Worm (Caenorhabditis elegans) whole organism, L4 larva: ENCODE results near the gene K02F3.12.

Source experiments
- F26F4.8 ChIP-seq: fragments of 200-800 bp; sonication (Bioruptor generic); conservative IDR thresholded peaks from 2 replicates; pipeline ENCODE4 v1.3.6; 2022; ENCODE audit warnings: missing genetic modification characterization, missing compliant biosample characterization
- T20F7.1 ChIP-seq: fragments of 200-800 bp; sonication (Bioruptor generic); optimal IDR thresholded peaks from 2 replicates; lab custom pipeline; 2018; ENCODE audit warnings: mild to moderate bottlenecking, missing genetic modification characterization, missing compliant biosample characterization
- Y48G9A.11 ChIP-seq: fragments of 200-800 bp; sonication (Bioruptor generic); IDR thresholded peaks from 2 replicates; pipeline ENCODE4 v1.3.6; 2022; ENCODE audit warnings: missing genetic modification reagents, missing genetic modification characterization, missing compliant biosample characterization
- aly-2 ChIP-seq: sonication (generic microtip); optimal IDR thresholded peaks from 2 replicates; lab custom pipeline; 2018; ENCODE audit warnings: missing biosample characterization, missing genetic modification characterization
- arid-1 ChIP-seq: fragments of 200-800 bp; sonication (Bioruptor generic); conservative IDR thresholded peaks from 2 replicates; pipeline ENCODE4 v1.3.6; 2022; ENCODE audit warnings: missing genetic modification reagents, missing genetic modification characterization, missing compliant biosample characterization
- ceh-28 ChIP-seq: fragments of 150-350 bp; optimal IDR thresholded peaks from 2 replicates; lab custom pipeline; 2014; ENCODE audit warnings: missing biosample characterization, missing genetic modification reagents, missing genetic modification characterization
- ceh-44 ChIP-seq: fragments of 200-800 bp; sonication (Bioruptor generic); IDR thresholded peaks from 2 replicates; pipeline ENCODE4 v1.3.6; 2022; ENCODE audit warnings: missing genetic modification reagents, missing genetic modification characterization, missing compliant biosample characterization
- ces-1 ChIP-seq: fragments of 150-350 bp; sonication (generic microtip); optimal IDR thresholded peaks from 4 replicates; lab custom pipeline; 2014; ENCODE audit warnings: missing biosample characterization, missing genetic modification reagents, missing genetic modification characterization
- ctbp-1 ChIP-seq: fragments of 200-800 bp; sonication (Bioruptor generic); IDR thresholded peaks from 2 replicates; pipeline ENCODE4 v1.3.6; 2022; ENCODE audit warnings: missing genetic modification reagents, missing genetic modification characterization, missing compliant biosample characterization
- daf-12 ChIP-seq: fragments of 150-350 bp; optimal IDR thresholded peaks from 2 replicates; lab custom pipeline; 2014; ENCODE audit warnings: missing biosample characterization, missing genetic modification reagents, missing genetic modification characterization
- dmd-6 ChIP-seq: fragments of 200-800 bp; sonication (Bioruptor generic); IDR thresholded peaks from 2 replicates; pipeline ENCODE4 v1.3.6; 2022; ENCODE audit warnings: missing genetic modification reagents, missing genetic modification characterization, missing compliant biosample characterization
- dpl-1 ChIP-seq: fragments of 150-350 bp; optimal IDR thresholded peaks from 2 replicates; lab custom pipeline; 2014; ENCODE audit warnings: missing biosample characterization, missing genetic modification reagents, missing genetic modification characterization
- duxl-1 ChIP-seq: sonication (generic microtip); optimal IDR thresholded peaks from 2 replicates; lab custom pipeline; 2016; ENCODE audit warnings: mild to moderate bottlenecking, missing genetic modification characterization, moderate library complexity, missing compliant biosample characterization; ENCODE audit not compliant: poor library complexity
- egl-27 ChIP-seq: sonication (generic microtip); optimal IDR thresholded peaks from 3 replicates; lab custom pipeline; 2017; ENCODE audit warnings: missing biosample characterization, missing genetic modification reagents, missing genetic modification characterization
- fkh-10 ChIP-seq: fragments of 150-350 bp; optimal IDR thresholded peaks from 2 replicates; lab custom pipeline; 2014; ENCODE audit warnings: missing biosample characterization, missing genetic modification reagents, missing genetic modification characterization
- fos-1 ChIP-seq: fragments of 150-350 bp; optimal IDR thresholded peaks from 2 replicates; lab custom pipeline; 2014; ENCODE audit warnings: missing biosample characterization, missing genetic modification characterization
- hif-1 ChIP-seq, 2 experiments: sonication (generic microtip); optimal IDR thresholded peaks; 2 replicates each; lab custom pipeline; 2016 to 2017; ENCODE audit warnings: missing compliant biosample characterization in 2 of 2, missing genetic modification characterization in 2 of 2, missing genetic modification reagents in 2 of 2, missing genotype in 2 of 2, mild to moderate bottlenecking in 1 of 2
- hlh-30 ChIP-seq: sonication (generic microtip); optimal IDR thresholded peaks from 2 replicates; lab custom pipeline; 2017; ENCODE audit warnings: antibody characterized with exemption, mild to moderate bottlenecking, missing genetic modification characterization, missing compliant biosample characterization; ENCODE audit not compliant: insufficient read depth
- lim-7 ChIP-seq: fragments of 200-800 bp; sonication (Bioruptor generic); IDR thresholded peaks from 2 replicates; pipeline ENCODE4 v1.3.6; 2022; ENCODE audit warnings: missing genetic modification characterization, missing compliant biosample characterization
- lin-29 ChIP-seq: fragments of 200-800 bp; sonication (Bioruptor generic); IDR thresholded peaks from 2 replicates; pipeline ENCODE4 v1.3.6; 2022; ENCODE audit warnings: missing genetic modification reagents, missing genetic modification characterization, missing compliant biosample characterization
- lin-38 ChIP-seq: fragments of 200-800 bp; sonication (Bioruptor generic); IDR thresholded peaks from 2 replicates; pipeline ENCODE4 v1.3.6; 2022; ENCODE audit warnings: missing genetic modification reagents, missing genetic modification characterization, missing compliant biosample characterization
- madf-5 ChIP-seq, 2 experiments: fragments of 200-800 bp; sonication (Bioruptor generic); IDR thresholded peaks; 2 replicates each; pipeline ENCODE4 v1.3.6; 2022; ENCODE audit warnings: missing compliant biosample characterization in 2 of 2, missing genetic modification characterization in 2 of 2
- mdl-1 ChIP-seq, 2 experiments: fragments of 150-350 bp in 1 of 2; sonication (generic microtip) in 1 of 2; optimal IDR thresholded peaks; 2 replicates each; lab custom pipeline; 2014 to 2017; ENCODE audit warnings: missing biosample characterization in 2 of 2, missing genetic modification characterization in 2 of 2
- mep-1 ChIP-seq: fragments of 150-350 bp; sonication (generic microtip); optimal IDR thresholded peaks from 3 replicates; lab custom pipeline; 2014; ENCODE audit warnings: missing biosample characterization, missing genetic modification characterization
- mxl-3 ChIP-seq: fragments of 200-800 bp; sonication (Bioruptor generic); optimal IDR thresholded peaks from 2 replicates; lab custom pipeline; 2018; ENCODE audit warnings: mild to moderate bottlenecking, missing genetic modification characterization, missing compliant biosample characterization
- nhr-237 ChIP-seq: sonication (generic microtip); optimal IDR thresholded peaks from 2 replicates; lab custom pipeline; 2017; ENCODE audit warnings: missing biosample characterization, missing genetic modification characterization
- nhr-6 ChIP-seq: fragments of 150-350 bp; optimal IDR thresholded peaks from 2 replicates; lab custom pipeline; 2014; ENCODE audit warnings: missing biosample characterization, missing genetic modification characterization
- pha-4 ChIP-seq, 2 experiments: fragments of 150-350 bp in 1 of 2; fragments of 200-800 bp in 1 of 2; sonication (Bioruptor generic) in 1 of 2; IDR thresholded peaks in 1 of 2; optimal IDR thresholded peaks in 1 of 2; 2 replicates each; pipeline versions ENCODE4 v1.3.6 to Lab custom; 2014 to 2022; ENCODE audit warnings: missing genetic modification characterization in 2 of 2, missing genetic modification reagents in 2 of 2, missing biosample characterization in 1 of 2, missing compliant biosample characterization in 1 of 2
- pqm-1 ChIP-seq: sonication (generic microtip); optimal IDR thresholded peaks from 2 replicates; lab custom pipeline; 2017; ENCODE audit warnings: missing biosample characterization, missing genetic modification characterization
- rbr-2 ChIP-seq: sonication (generic microtip); optimal IDR thresholded peaks from 2 replicates; lab custom pipeline; 2016; ENCODE audit warnings: missing genotype, missing genetic modification characterization, missing compliant biosample characterization
- saeg-2 ChIP-seq: fragments of 200-800 bp; sonication (Bioruptor generic); IDR thresholded peaks from 2 replicates; pipeline ENCODE4 v1.3.6; 2022; ENCODE audit warnings: missing genetic modification reagents, missing genetic modification characterization, missing compliant biosample characterization
- spr-3 ChIP-seq: fragments of 200-800 bp; sonication (Bioruptor generic); optimal IDR thresholded peaks from 2 replicates; lab custom pipeline; 2018; ENCODE audit warnings: mild to moderate bottlenecking, missing genetic modification characterization, missing compliant biosample characterization
- unc-130 ChIP-seq: sonication (generic microtip); optimal IDR thresholded peaks from 2 replicates; lab custom pipeline; 2016; ENCODE audit warnings: missing genetic modification reagents, missing genetic modification characterization, missing compliant biosample characterization
- zfp-3 ChIP-seq: fragments of 200-800 bp; sonication (Bioruptor generic); conservative IDR thresholded peaks from 2 replicates; pipeline ENCODE4 v1.3.6; 2022; ENCODE audit warnings: missing genetic modification reagents, missing genetic modification characterization, missing compliant biosample characterization
- zip-11 ChIP-seq: fragments of 200-800 bp; sonication (Bioruptor generic); IDR thresholded peaks from 2 replicates; pipeline ENCODE4 v1.3.6; 2022; ENCODE audit warnings: missing genetic modification characterization, missing compliant biosample characterization
- zip-2 ChIP-seq: fragments of 150-350 bp; optimal IDR thresholded peaks from 2 replicates; lab custom pipeline; 2014; ENCODE audit warnings: missing biosample characterization, missing genetic modification characterization
- ztf-11 ChIP-seq: fragments of 150-350 bp; optimal IDR thresholded peaks from 2 replicates; lab custom pipeline; 2014; ENCODE audit warnings: missing biosample characterization, missing genetic modification characterization
- ztf-7 ChIP-seq: fragments of 150-350 bp; optimal IDR thresholded peaks from 2 replicates; lab custom pipeline; 2014; ENCODE audit warnings: missing biosample characterization, missing genetic modification characterization

Gene K02F3.12

ce11 chrIII:835713-836278 lies 20.6 kb upstream of the K02F3.12 start (continued):
- peak; percentile 77 for TF ChIP-seq T20F7.1 (GFP tag; lab: Kevin White, UChicago)
- no peak for TF ChIP-seq ces-1 (GFP tag; lab: Kevin White, UChicago)
- peak; percentile 82 for TF ChIP-seq lin-38 (GFP tag; lab: Robert Waterston, UW)
- peak; percentile 38; the same call in 1 of the 2 replicates for TF ChIP-seq ceh-44
- no peak for TF ChIP-seq dpl-1 (GFP tag; lab: Kevin White, UChicago)
- no peak for TF ChIP-seq ceh-28 (tag; lab: Kevin White, UChicago)
- TF ChIP-seq pha-4 (GFP tag; IDR thresholded peaks at IDR 0.05; lab: Robert Waterston, UW): peak; percentile 95
- TF ChIP-seq pha-4 (tag; optimal IDR thresholded peaks at IDR 0.05; lab: Kevin White, UChicago): no peak
- peak; percentile 90 for TF ChIP-seq Y48G9A.11 (GFP tag; lab: Robert Waterston, UW)
- peak; percentile 98 for TF ChIP-seq arid-1 (GFP tag; lab: Robert Waterston, UW)
- TF ChIP-seq ztf-7 (tag; lab: Kevin White, UChicago): no peak
- TF ChIP-seq mdl-1 (tag; optimal IDR thresholded peaks at IDR 0.05; lab: Kevin White, UChicago): peak; percentile 41 to 53
- peak; percentile 99 for TF ChIP-seq zfp-3 (GFP tag; lab: Robert Waterston, UW)
- TF ChIP-seq F26F4.8 (GFP tag; lab: Robert Waterston, UW): no peak
- TF ChIP-seq daf-12 (tag; lab: Kevin White, UChicago): no peak
- TF ChIP-seq rbr-2 (tag; lab: Kevin White, UChicago): peak; percentile 47
- peak; percentile 62 for TF ChIP-seq mxl-3 (GFP tag; lab: Kevin White, UChicago)
- TF ChIP-seq fos-1 (tag; lab: Kevin White, UChicago): peak; percentile 82
- TF ChIP-seq pqm-1: peak; percentile 5
- TF ChIP-seq dmd-6 (GFP tag; lab: Robert Waterston, UW): peak; percentile 76
- TF ChIP-seq spr-3 (GFP tag; lab: Kevin White, UChicago): peak; percentile 88
- peak; percentile 91 for TF ChIP-seq ctbp-1 (GFP tag; lab: Robert Waterston, UW)
- TF ChIP-seq zip-2: no peak
- no peak for TF ChIP-seq unc-130 (GFP tag; lab: Kevin White, UChicago)
- TF ChIP-seq zip-11: no peak
- TF ChIP-seq hif-1 (tag; optimal IDR thresholded peaks at IDR 0.05; lab: Kevin White, UChicago): peak; percentile 55 to 96
- TF ChIP-seq madf-5 (GFP tag; IDR thresholded peaks at IDR 0.05; lab: Robert Waterston, UW): peak; percentile 77 to 95; a peak in 3 of 4 replicates

- no peak for TF ChIP-seq duxl-1
- no peak for TF ChIP-seq zfp-3 (GFP tag; lab: Robert Waterston, UW)
- TF ChIP-seq dpl-1 (GFP tag; lab: Kevin White, UChicago): no peak
- no peak for TF ChIP-seq nhr-6 (tag; lab: Kevin White, UChicago)
- TF ChIP-seq lim-7 (GFP tag; lab: Robert Waterston, UW): no peak
- TF ChIP-seq ztf-11: no peak
- TF ChIP-seq mep-1 (tag; lab: Kevin White, UChicago): no peak
- TF ChIP-seq egl-27: no peak
- no peak for TF ChIP-seq aly-2 (tag; lab: Kevin White, UChicago)
- no peak for TF ChIP-seq unc-130 (GFP tag; lab: Kevin White, UChicago)
- TF ChIP-seq lin-29 (GFP tag; lab: Robert Waterston, UW): no peak
Measured at ce11 chrIII:839491-839890, 16.9 kb upstream of the K02F3.12 start, which contains the start of gene dos-3. Gene dos-3 (minus strand): TSS chrIII:839591.

ce11 chrIII:841177-841576 lies 15.2 kb upstream of the K02F3.12 start, which contains the start of gene K02F3.9:
Gene K02F3.9 (minus strand): TSS chrIII:841366.
- TF ChIP-seq duxl-1 (no peak), nhr-237 (tag; lab: Kevin White, UChicago) (no peak), saeg-2 (no peak), hlh-30 (tag; lab: Kevin White, UChicago) (peak; percentile 2), fkh-10 (GFP tag; lab: Kevin White, UChicago) (no peak), ctbp-1 (GFP tag; lab: Robert Waterston, UW) (no peak)
